Worm (Caenorhabditis elegans) whole organism, L4/young adult: Measurements from ENCODE around the gene toca-1.

Experiments used
- W03F9.2 ChIP-seq: fragments of 150-350 bp; optimal IDR thresholded peaks from 2 replicates; lab custom pipeline; 2014; ENCODE audit warnings: missing biosample characterization, missing genetic modification characterization
- dao-5 ChIP-seq: sonication (generic microtip); optimal IDR thresholded peaks from 2 replicates; lab custom pipeline; 2016; ENCODE audit warnings: missing genotype, missing genetic modification characterization, moderate library complexity, missing compliant biosample characterization
- him-1 ChIP-seq: sonication (generic microtip); optimal IDR thresholded peaks from 2 replicates; lab custom pipeline; 2016; ENCODE audit warnings: missing genotype, missing genetic modification reagents, missing genetic modification characterization, missing compliant biosample characterization

Gene toca-1

DNA sequence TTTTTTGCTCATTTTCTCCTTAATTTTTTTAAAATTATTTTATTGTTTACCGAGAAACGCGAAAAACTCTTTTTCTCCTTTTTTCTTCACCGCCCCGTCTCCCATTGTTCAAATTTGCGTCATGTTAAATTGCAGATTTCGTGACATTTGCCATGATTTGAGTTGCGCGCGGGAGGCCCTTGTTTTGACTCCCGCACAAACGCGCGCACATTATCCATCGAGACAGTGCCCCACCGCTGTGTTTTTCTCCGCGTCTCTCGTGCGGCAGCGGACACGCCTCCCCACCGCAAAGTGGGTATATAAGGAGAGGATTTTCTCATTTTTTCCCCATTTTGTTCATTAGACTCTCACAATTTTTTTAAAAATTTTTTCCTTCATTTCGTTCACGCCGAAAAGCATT, 45.3 kb downstream of the toca-1 start:
- no peak for TF ChIP-seq dao-5 (tag; lab: Kevin White, UChicago)
- TF ChIP-seq him-1 = no peak
- no peak for TF ChIP-seq W03F9.2 (tag; lab: Kevin White, UChicago)

DNA sequence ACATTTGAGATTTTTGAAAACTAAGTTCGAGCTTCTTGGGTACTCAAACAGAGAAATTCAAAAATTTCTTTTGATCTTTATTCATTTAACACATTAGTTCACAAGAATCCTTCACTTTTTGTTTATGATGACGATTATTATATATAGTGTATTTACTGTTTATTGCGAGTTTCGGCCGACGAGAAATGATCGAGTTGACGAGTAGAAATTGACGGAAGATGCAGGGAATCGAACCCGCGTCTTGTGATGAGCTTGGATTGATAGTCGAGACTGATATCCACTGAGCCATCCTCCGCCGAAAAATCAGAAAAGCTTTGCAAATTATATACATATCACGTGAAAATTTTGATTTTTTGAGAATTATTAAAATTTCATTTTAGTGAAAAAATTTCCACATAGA, 47.5 kb downstream of the toca-1 start:
- TF ChIP-seq W03F9.2 (tag; lab: Kevin White, UChicago) = no peak
- TF ChIP-seq him-1 = no peak
- no peak for TF ChIP-seq dao-5 (tag; lab: Kevin White, UChicago)

DNA sequence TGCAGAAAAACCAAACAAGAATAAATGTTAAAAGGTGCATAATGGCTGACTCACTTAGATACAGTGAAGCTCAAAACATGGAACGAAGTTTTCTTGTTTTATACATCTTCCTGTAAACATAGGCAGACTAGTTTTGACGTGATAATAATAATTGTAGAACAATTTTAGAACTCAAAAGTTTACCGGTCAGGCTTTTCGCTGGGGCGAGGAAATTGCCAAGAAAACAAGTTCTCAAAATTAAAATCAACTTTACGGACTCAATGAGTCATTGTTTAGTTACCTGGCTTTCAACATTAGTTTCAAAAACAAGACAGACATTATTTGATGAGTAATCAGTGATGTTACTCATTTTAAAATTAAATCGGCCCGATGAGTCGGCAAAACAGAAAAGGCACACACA, 48.4 kb downstream of the toca-1 start, which contains the start of gene D1005.5:
TSS of gene D1005.5 (minus strand) at position 101 of the 400 bp plus-strand sequence.
- TF ChIP-seq dao-5 (tag; lab: Kevin White, UChicago) (no peak), him-1 (no peak), W03F9.2 (tag; lab: Kevin White, UChicago) (no peak)

DNA sequence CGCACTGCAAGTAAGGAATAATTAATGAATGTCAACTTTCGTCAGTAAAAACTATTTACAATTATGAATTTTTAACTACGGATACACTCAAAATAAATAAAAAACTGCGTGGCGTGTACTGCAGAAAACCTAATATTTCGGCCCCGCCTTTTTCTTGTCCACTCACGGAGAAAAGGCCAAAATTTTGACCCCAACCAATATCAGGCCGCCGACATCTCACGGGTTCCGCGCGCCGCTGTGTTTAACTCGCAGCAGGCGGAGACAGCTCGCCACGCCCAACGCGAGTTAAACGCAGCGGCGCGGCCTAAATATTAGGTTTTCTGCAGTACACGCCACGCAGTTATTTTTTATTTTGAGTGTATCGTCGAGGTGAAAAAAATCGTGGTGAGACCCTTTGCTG, 50.1 kb downstream of the toca-1 start:
- TF ChIP-seq him-1 (no peak), dao-5 (tag; lab: Kevin White, UChicago) (no peak), W03F9.2 (tag; lab: Kevin White, UChicago) (no peak)

DNA sequence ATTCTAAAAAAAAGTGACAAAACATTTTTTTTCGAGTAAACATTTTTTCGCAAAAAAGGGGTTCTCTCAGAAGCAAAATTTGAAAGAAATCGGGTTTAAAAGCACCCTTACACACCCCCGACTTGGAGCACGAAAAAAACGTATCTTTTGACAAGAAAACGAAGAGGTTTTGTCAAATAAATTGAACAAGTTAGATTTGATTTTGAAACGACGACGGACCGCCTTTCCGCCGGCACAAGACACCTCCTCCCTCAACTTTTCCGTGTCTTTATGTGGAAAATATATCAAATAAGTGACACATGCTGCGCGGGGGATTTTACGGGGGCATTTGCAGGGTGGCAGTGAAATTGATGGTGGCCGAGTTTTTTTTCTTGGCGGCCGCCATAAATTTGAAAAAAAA, 53.2 kb downstream of the toca-1 start:
- TF ChIP-seq dao-5 (tag; lab: Kevin White, UChicago) (no peak), W03F9.2 (tag; lab: Kevin White, UChicago) (no peak), him-1 (no peak)

DNA sequence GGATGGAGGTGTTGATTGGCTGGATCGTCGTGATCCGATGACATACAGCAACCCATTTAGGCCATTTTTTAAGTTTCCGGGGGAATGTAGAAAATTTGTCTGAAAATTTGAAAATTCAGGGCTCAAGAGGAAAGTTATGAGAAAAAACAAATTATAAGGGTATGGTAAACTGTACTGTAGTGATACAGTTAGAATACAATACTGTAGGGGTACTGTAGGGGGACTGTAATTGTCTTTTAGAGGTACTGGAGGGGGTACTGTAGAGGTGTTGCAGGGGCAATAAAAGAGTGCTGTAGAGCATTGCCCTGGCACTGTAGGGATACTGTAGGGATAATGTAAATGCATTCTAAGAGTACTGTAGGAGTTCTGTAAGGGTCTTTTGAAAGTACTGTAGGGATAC, 56.6 kb downstream of the toca-1 start, which contains the start of gene D1005.6:
TSS of gene D1005.6 (minus strand) at position 101 of the 400 bp plus-strand sequence.
- no peak for TF ChIP-seq him-1
- no peak for TF ChIP-seq dao-5 (tag; lab: Kevin White, UChicago)
- TF ChIP-seq W03F9.2 (tag; lab: Kevin White, UChicago) = no peak
